Fruit fly (Drosophila melanogaster) whole organism, wandering third instar larva: ENCODE results near the gene CG31798.

ENCODE experiments used
- Abd-B ChIP-seq: fragments of >200 bp; optimal IDR thresholded peaks from 2 replicates; lab custom pipeline; 2017; ENCODE audit warnings: missing biosample characterization, missing genetic modification characterization
- CG32264 ChIP-seq: fragments of 200-800 bp; sonication (Bioruptor generic); optimal IDR thresholded peaks from 2 replicates; lab custom pipeline; 2016; ENCODE audit warnings: missing biosample characterization, missing genetic modification characterization
- CG9705 ChIP-seq: fragments of 200-800 bp; sonication (Bioruptor generic); optimal IDR thresholded peaks from 2 replicates; lab custom pipeline; 2018; ENCODE audit warnings: missing biosample characterization, mild to moderate bottlenecking, missing genetic modification characterization
- CrebA ChIP-seq: fragments of 200-800 bp; sonication (Bioruptor generic); optimal IDR thresholded peaks from 2 replicates; lab custom pipeline; 2016; ENCODE audit warnings: missing biosample characterization, mild to moderate bottlenecking, missing genetic modification characterization, borderline replicate concordance
- Dfd ChIP-seq: fragments of >200 bp; optimal IDR thresholded peaks from 2 replicates; lab custom pipeline; 2017; ENCODE audit warnings: missing biosample characterization, missing genetic modification characterization
- Dif ChIP-seq: fragments of 200-275, 200-300 bp; sonication (Bioruptor generic); optimal IDR thresholded peaks from 2 replicates; lab custom pipeline; 2018; ENCODE audit warnings: missing biosample characterization, missing genetic modification characterization; ENCODE audit not compliant: partially characterized antibody
- GATAd ChIP-seq: sonication (Bioruptor generic); optimal IDR thresholded peaks from 2 replicates; lab custom pipeline; 2016; ENCODE audit warnings: missing biosample characterization, missing genetic modification characterization
- HLH106 ChIP-seq: fragments of 200-800 bp; optimal IDR thresholded peaks from 3 replicates; lab custom pipeline; 2019; ENCODE audit warnings: missing biosample characterization, mild to moderate bottlenecking, missing genetic modification characterization, moderate library complexity
- Hnf4 ChIP-seq: fragments of 200-800 bp; sonication (Bioruptor generic); optimal IDR thresholded peaks from 2 replicates; lab custom pipeline; 2016; ENCODE audit warnings: missing biosample characterization, mild to moderate bottlenecking, missing genetic modification characterization
- Hr78 ChIP-seq: fragments of >200 bp; optimal IDR thresholded peaks from 2 replicates; lab custom pipeline; 2017; ENCODE audit warnings: missing biosample characterization, missing genetic modification characterization
- Hr83 ChIP-seq: fragments of 200-300 bp; sonication (Bioruptor generic); optimal IDR thresholded peaks from 2 replicates; lab custom pipeline; 2016; ENCODE audit warnings: missing biosample characterization, mild to moderate bottlenecking, missing genetic modification characterization, moderate library complexity; ENCODE audit not compliant: poor library complexity, severe bottlenecking
- Jra ChIP-seq: sonication (Bioruptor generic); optimal IDR thresholded peaks from 2 replicates; lab custom pipeline; 2016; ENCODE audit warnings: missing biosample characterization, missing genetic modification characterization
- Mio ChIP-seq: sonication (Bioruptor generic); optimal IDR thresholded peaks from 2 replicates; lab custom pipeline; 2016; ENCODE audit warnings: missing biosample characterization, missing genetic modification characterization
- Myc ChIP-seq: fragments of >200 bp; optimal IDR thresholded peaks from 2 replicates; lab custom pipeline; 2017
- N ChIP-seq: fragments of >200 bp; optimal IDR thresholded peaks from 2 replicates; lab custom pipeline; 2018; ENCODE audit warnings: missing biosample characterization, missing external identifiers, missing genetic modification characterization
- OdsH ChIP-seq: fragments of 200-800 bp; sonication (Bioruptor generic); optimal IDR thresholded peaks from 2 replicates; lab custom pipeline; 2016; ENCODE audit warnings: missing biosample characterization, mild to moderate bottlenecking, missing genetic modification characterization
- Rel ChIP-seq, 2 experiments: fragments of 200-800 bp; sonication (Bioruptor generic) in 1 of 2; optimal IDR thresholded peaks; 2 replicates in 1 of 2; 3 replicates in 1 of 2; lab custom pipeline; 2016 to 2019; ENCODE audit warnings: mild to moderate bottlenecking in 2 of 2, missing biosample characterization in 2 of 2, missing genetic modification characterization in 2 of 2, moderate library complexity in 1 of 2
- Sp1 ChIP-seq: fragments of 200-800 bp; sonication (Bioruptor generic); optimal IDR thresholded peaks from 3 replicates; lab custom pipeline; 2019; ENCODE audit warnings: missing biosample characterization, mild to moderate bottlenecking, missing genetic modification characterization, moderate library complexity
- Vsx2 ChIP-seq: fragments of 200-300, 225-300 bp; sonication (Bioruptor generic); optimal IDR thresholded peaks from 2 replicates; lab custom pipeline; 2018; ENCODE audit warnings: missing biosample characterization, missing genetic modification characterization; ENCODE audit not compliant: partially characterized antibody
- br ChIP-seq: fragments of 200-800 bp; sonication (Bioruptor generic); optimal IDR thresholded peaks from 2 replicates; lab custom pipeline; 2016; ENCODE audit warnings: missing biosample characterization, missing genetic modification characterization
- brk ChIP-seq: fragments of 200-800 bp; sonication (Bioruptor generic); optimal IDR thresholded peaks from 2 replicates; lab custom pipeline; 2016; ENCODE audit warnings: missing biosample characterization, mild to moderate bottlenecking, missing genetic modification characterization
- dl ChIP-seq, 2 experiments: fragments of 175-275, 200-275 bp in 1 of 2; fragments of 200-275 bp in 1 of 2; sonication (Bioruptor generic); optimal IDR thresholded peaks; lab custom pipeline; 2018; ENCODE audit warnings: mild to moderate bottlenecking in 2 of 2, missing biosample characterization in 2 of 2, missing genetic modification characterization in 2 of 2, moderate library complexity in 2 of 2; ENCODE audit not compliant: partially characterized antibody in 2 of 2, insufficient read depth in 1 of 2
- dmrt93B ChIP-seq: fragments of 200-800 bp; sonication (Bioruptor generic); optimal IDR thresholded peaks from 2 replicates; lab custom pipeline; 2018; ENCODE audit warnings: missing biosample characterization, mild to moderate bottlenecking, missing genetic modification characterization
- dsf ChIP-seq: sonication (Bioruptor generic); optimal IDR thresholded peaks from 2 replicates; lab custom pipeline; 2016; ENCODE audit warnings: missing biosample characterization, missing genetic modification characterization, borderline replicate concordance
- ey ChIP-seq: fragments of 200-800 bp; sonication (Bioruptor generic); optimal IDR thresholded peaks from 2 replicates; lab custom pipeline; 2016; ENCODE audit warnings: missing biosample characterization, missing genetic modification characterization
- foxo ChIP-seq, 2 experiments: fragments of 200-800 bp; sonication (Bioruptor generic); optimal IDR thresholded peaks; 2 replicates in 1 of 2; 3 replicates in 1 of 2; lab custom pipeline; 2016 to 2017; ENCODE audit warnings: missing biosample characterization in 2 of 2, missing genetic modification characterization in 2 of 2
- fru ChIP-seq: fragments of 200-800 bp; sonication (Bioruptor generic); optimal IDR thresholded peaks from 3 replicates; lab custom pipeline; 2016; ENCODE audit warnings: missing biosample characterization, mild to moderate bottlenecking, missing genetic modification characterization
- h ChIP-seq: fragments of 200-800 bp; sonication (Bioruptor generic); optimal IDR thresholded peaks from 3 replicates; lab custom pipeline; 2016; ENCODE audit warnings: missing biosample characterization, mild to moderate bottlenecking, missing genetic modification characterization
- jim ChIP-seq: fragments of 175-275, 200-325 bp; sonication (Bioruptor generic); optimal IDR thresholded peaks from 2 replicates; lab custom pipeline; 2016; ENCODE audit warnings: missing biosample characterization, mild to moderate bottlenecking, missing genetic modification characterization
- lola ChIP-seq: fragments of >200 bp; optimal IDR thresholded peaks from 2 replicates; lab custom pipeline; 2017; ENCODE audit warnings: missing biosample characterization, missing genetic modification characterization
- pan ChIP-seq: fragments of >200 bp; optimal IDR thresholded peaks from 2 replicates; lab custom pipeline; 2017
- psq ChIP-seq: fragments of 200-800 bp; sonication (Bioruptor generic); optimal IDR thresholded peaks from 3 replicates; lab custom pipeline; 2017; ENCODE audit warnings: missing biosample characterization, mild to moderate bottlenecking, missing genetic modification characterization, moderate library complexity
- rgr ChIP-seq: fragments of 200-800 bp; sonication (Bioruptor generic); optimal IDR thresholded peaks from 3 replicates; lab custom pipeline; 2016; ENCODE audit warnings: missing biosample characterization, mild to moderate bottlenecking, missing genetic modification characterization
- sage ChIP-seq: fragments of 200-800 bp; sonication (Bioruptor generic); optimal IDR thresholded peaks from 2 replicates; lab custom pipeline; 2016; ENCODE audit warnings: missing biosample characterization, mild to moderate bottlenecking, missing genetic modification characterization
- sv ChIP-seq: fragments of 200-800 bp; sonication (Bioruptor generic); optimal IDR thresholded peaks from 3 replicates; lab custom pipeline; 2016; ENCODE audit warnings: missing biosample characterization, missing genetic modification characterization
- tai ChIP-seq: sonication (Bioruptor generic); optimal IDR thresholded peaks from 2 replicates; lab custom pipeline; 2016; ENCODE audit warnings: missing biosample characterization, missing genetic modification characterization
- usp ChIP-seq: fragments of >200 bp; optimal IDR thresholded peaks from 2 replicates; lab custom pipeline; 2017; ENCODE audit warnings: missing biosample characterization, missing genetic modification characterization
- woc ChIP-seq: sonication (Bioruptor generic); optimal IDR thresholded peaks from 2 replicates; lab custom pipeline; 2016; ENCODE audit warnings: missing biosample characterization, mild to moderate bottlenecking, missing genetic modification characterization

CG31798 gene

DNA sequence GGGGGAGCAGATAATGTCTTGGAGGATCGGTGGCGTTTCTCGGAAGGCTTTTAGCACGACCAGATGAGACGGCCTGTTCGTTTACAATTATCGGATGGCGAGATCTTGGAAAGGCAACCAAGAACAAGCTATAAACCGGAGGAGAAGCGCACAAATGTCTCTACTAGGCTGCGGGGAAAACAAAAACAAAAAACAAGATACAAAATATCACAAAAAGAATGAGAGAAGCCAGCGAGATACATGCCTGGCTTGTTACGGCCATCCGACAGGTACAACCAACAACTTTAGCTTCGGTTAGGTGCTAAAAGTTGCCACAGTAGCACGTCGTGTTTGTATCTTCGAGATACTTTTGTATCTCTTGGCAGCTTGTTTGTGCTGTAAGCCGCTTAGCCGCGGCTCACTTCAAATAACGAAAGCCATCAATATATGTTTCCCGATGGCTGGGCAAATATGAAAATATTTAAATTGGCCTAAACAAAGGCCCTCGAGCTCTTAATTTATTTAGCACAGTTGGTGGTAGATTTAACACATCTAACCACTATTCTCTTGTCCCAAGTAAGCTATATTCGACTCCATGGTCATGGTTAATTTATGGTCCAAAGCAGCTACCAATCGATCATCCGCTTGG is 34.0 kb upstream of the CG31798 start:
- TF ChIP-seq Hr78 (GFP tag; lab: Kevin White, UChicago) (no peak), dsf (GFP tag; lab: Kevin White, UChicago) (no peak), GATAd (GFP tag; lab: Kevin White, UChicago) (no peak), Vsx2 (GFP tag; lab: Kevin White, UChicago) (no peak), tai (GFP tag; lab: Kevin White, UChicago) (no peak), Mio (GFP tag; lab: Kevin White, UChicago) (no peak), woc (GFP tag; lab: Kevin White, UChicago) (no peak), Myc (lab: Kevin White, UChicago) (no peak), br (no peak), Abd-B (no peak), fru (GFP tag; lab: Kevin White, UChicago) (no peak)

DNA sequence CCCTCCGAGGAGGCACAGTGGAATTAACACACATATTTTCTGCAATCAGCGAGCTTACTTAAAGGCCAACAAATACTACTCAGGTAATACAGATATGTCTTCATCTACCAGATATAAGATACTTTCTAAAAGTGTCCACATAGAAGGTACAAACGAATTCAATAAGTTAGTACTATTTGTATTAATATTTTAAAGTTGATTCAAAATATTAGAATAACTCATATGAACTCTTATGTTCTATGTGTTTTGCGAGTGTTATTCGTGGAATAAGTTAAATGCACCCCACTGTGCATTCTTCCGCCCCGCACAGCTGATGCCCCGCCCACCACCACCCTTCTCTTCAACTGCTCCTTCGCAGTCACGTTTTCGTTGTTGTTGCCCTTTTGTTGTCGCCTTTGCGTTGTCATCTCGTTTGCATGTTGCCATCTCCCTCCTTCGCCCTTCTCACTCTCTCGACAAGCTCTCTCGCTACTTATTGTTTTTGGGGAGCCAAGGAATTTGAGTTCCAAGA is 32.3 kb upstream of the CG31798 start:
- no peak for TF ChIP-seq dsf (GFP tag; lab: Kevin White, UChicago)
- peak; percentile 89 for TF ChIP-seq psq (GFP tag; lab: Kevin White, UChicago)
- peak; percentile 29 for TF ChIP-seq tai (GFP tag; lab: Kevin White, UChicago)
- peak; percentile 5 for TF ChIP-seq CG32264 (GFP tag; lab: Kevin White, UChicago)
- TF ChIP-seq ey (GFP tag; lab: Kevin White, UChicago): peak; percentile 65
- TF ChIP-seq OdsH: peak; percentile 68
- TF ChIP-seq h (GFP tag; lab: Kevin White, UChicago): peak; percentile 77
- TF ChIP-seq N: no peak
- peak; percentile 84 for TF ChIP-seq HLH106 (tag; lab: Kevin White, UChicago)
- no peak for TF ChIP-seq jim
- no peak for TF ChIP-seq lola (GFP tag; lab: Kevin White, UChicago)
- no peak for TF ChIP-seq Abd-B
- TF ChIP-seq fru (GFP tag; lab: Kevin White, UChicago): peak; percentile 79
- no peak for TF ChIP-seq GATAd (GFP tag; lab: Kevin White, UChicago)
- TF ChIP-seq Dif (GFP tag; lab: Kevin White, UChicago): no peak
- peak; percentile 48 for TF ChIP-seq dmrt93B (GFP tag; lab: Kevin White, UChicago)
- TF ChIP-seq Hnf4: peak; percentile 3
- TF ChIP-seq sv (GFP tag; lab: Kevin White, UChicago): no peak
- TF ChIP-seq CrebA (GFP tag; lab: Kevin White, UChicago): no peak
- TF ChIP-seq Jra (GFP tag; lab: Kevin White, UChicago): no peak
- no peak for TF ChIP-seq sage
- no peak for TF ChIP-seq Mio (GFP tag; lab: Kevin White, UChicago)
- no peak for TF ChIP-seq Rel (GFP tag; optimal IDR thresholded peaks at IDR 0.05; lab: Kevin White, UChicago)
- peak; percentile 26 for TF ChIP-seq Rel (tag; optimal IDR thresholded peaks at IDR 0.05; lab: Kevin White, UChicago)
- no peak for TF ChIP-seq Vsx2 (GFP tag; lab: Kevin White, UChicago)
- TF ChIP-seq foxo (GFP tag; optimal IDR thresholded peaks at IDR 0.05; lab: Kevin White, UChicago): peak in 1 of 2 experiments; percentile 79
- peak; percentile 80 for TF ChIP-seq Sp1 (GFP tag; lab: Kevin White, UChicago)
- no peak for TF ChIP-seq Dfd (GFP tag; lab: Kevin White, UChicago)
- TF ChIP-seq br: peak; percentile 56
- no peak for TF ChIP-seq Hr83 (GFP tag; lab: Kevin White, UChicago)
- peak; percentile 69 for TF ChIP-seq rgr (GFP tag; lab: Kevin White, UChicago)
- peak; percentile 58 for TF ChIP-seq CG9705
- no peak for TF ChIP-seq pan (lab: Kevin White, UChicago)
- peak; percentile 40 for TF ChIP-seq brk (GFP tag; lab: Kevin White, UChicago)
- no peak for TF ChIP-seq Myc (lab: Kevin White, UChicago)
- TF ChIP-seq Hr78 (GFP tag; lab: Kevin White, UChicago): no peak
- peak in 1 of 2 experiments; percentile 38 for TF ChIP-seq dl (GFP tag; optimal IDR thresholded peaks at IDR 0.05; lab: Kevin White, UChicago; ENCODE audit: insufficient read depth in 1 of 2, partially characterized antibody in 2 of 2)
- no peak for TF ChIP-seq usp (GFP tag; lab: Kevin White, UChicago)
- TF ChIP-seq woc (GFP tag; lab: Kevin White, UChicago): peak; percentile 70
